Fruit fly (Drosophila melanogaster) whole organism, pupa: ENCODE data around the gene CG3764.

ENCODE experiments used
- CG10348 ChIP-seq: fragments of 200-800 bp; sonication (Bioruptor generic); IDR thresholded peaks from 2 replicates; pipeline ENCODE4 v1.3.6; 2022; ENCODE audit warnings: missing biosample characterization, missing genetic modification characterization
- CG12605 ChIP-seq: fragments of 200-800 bp; sonication (Bioruptor generic); IDR thresholded peaks from 2 replicates; pipeline ENCODE4 v1.3.6; 2022; ENCODE audit warnings: missing biosample characterization, missing genetic modification characterization
- CG13204 ChIP-seq: fragments of 200-800 bp; sonication (Bioruptor generic); optimal IDR thresholded peaks from 2 replicates; lab custom pipeline; 2018; ENCODE audit warnings: missing biosample characterization, mild to moderate bottlenecking, missing genetic modification characterization, moderate library complexity
- CG14655 ChIP-seq: fragments of 200-800 bp; sonication (Bioruptor generic); optimal IDR thresholded peaks from 3 replicates; lab custom pipeline; 2017; ENCODE audit warnings: mild to moderate bottlenecking, missing biosample characterization, missing genetic modification reagents, missing genetic modification characterization
- CG15710 ChIP-seq: fragments of 200-800 bp; sonication (Bioruptor generic); optimal IDR thresholded peaks from 2 replicates; lab custom pipeline; 2018; ENCODE audit warnings: missing biosample characterization, mild to moderate bottlenecking, missing genetic modification characterization, moderate library complexity
- CG17806 ChIP-seq: fragments of 200-800 bp; sonication (Bioruptor generic); optimal IDR thresholded peaks from 2 replicates; lab custom pipeline; 2018; ENCODE audit warnings: missing biosample characterization, mild to moderate bottlenecking, missing genetic modification characterization, moderate library complexity
- CG32121 ChIP-seq: fragments of 200-800 bp; sonication (Bioruptor generic); IDR thresholded peaks from 2 replicates; pipeline ENCODE4 v1.3.6; 2022; ENCODE audit warnings: missing biosample characterization, missing genetic modification characterization
- CG34367 ChIP-seq: fragments of 200-800 bp; sonication (Bioruptor generic); optimal IDR thresholded peaks from 2 replicates; lab custom pipeline; 2018; ENCODE audit warnings: missing biosample characterization, mild to moderate bottlenecking, missing genetic modification characterization
- CG4496 ChIP-seq: fragments of 200-800 bp; sonication (Bioruptor generic); IDR thresholded peaks from 3 replicates; pipeline ENCODE4 v1.3.6; 2022; ENCODE audit warnings: missing biosample characterization, missing genetic modification characterization
- CG8159 ChIP-seq: fragments of 200-800 bp; sonication (Bioruptor generic); optimal IDR thresholded peaks from 3 replicates; lab custom pipeline; 2018; ENCODE audit warnings: missing biosample characterization, mild to moderate bottlenecking, missing genetic modification characterization, moderate library complexity
- CG8301 ChIP-seq: fragments of 200-800 bp; sonication (Bioruptor generic); optimal IDR thresholded peaks from 2 replicates; lab custom pipeline; 2018; ENCODE audit warnings: missing biosample characterization, mild to moderate bottlenecking, missing genetic modification characterization
- CG9948 ChIP-seq: fragments of 200-800 bp; sonication (Bioruptor generic); optimal IDR thresholded peaks from 2 replicates; lab custom pipeline; 2018; ENCODE audit warnings: missing biosample characterization, mild to moderate bottlenecking, missing genetic modification characterization, moderate library complexity
- D1 ChIP-seq: fragments of 200-800 bp; sonication (Bioruptor generic); optimal IDR thresholded peaks from 2 replicates; lab custom pipeline; 2018; ENCODE audit warnings: missing biosample characterization, mild to moderate bottlenecking, missing genetic modification characterization, moderate library complexity
- EcR ChIP-seq: fragments of 200-800 bp; sonication (Bioruptor generic); optimal IDR thresholded peaks from 3 replicates; lab custom pipeline; 2019; ENCODE audit warnings: missing biosample characterization, missing genetic modification characterization, mild to moderate bottlenecking, moderate library complexity, missing genetic modification reagents
- Ets98B ChIP-seq: fragments of 200-800 bp; sonication (Bioruptor generic); IDR thresholded peaks from 2 replicates; pipeline ENCODE4 v1.3.6; 2022; ENCODE audit warnings: missing biosample characterization, missing genetic modification characterization
- Pif1A ChIP-seq: fragments of 200-800 bp; sonication (Bioruptor generic); optimal IDR thresholded peaks from 3 replicates; lab custom pipeline; 2016; ENCODE audit warnings: missing biosample characterization, missing genetic modification characterization
- Pif1B ChIP-seq: fragments of 200-800 bp; sonication (Bioruptor generic); optimal IDR thresholded peaks from 3 replicates; lab custom pipeline; 2016; ENCODE audit warnings: missing biosample characterization, missing genetic modification characterization
- Snoo ChIP-seq: fragments of 200-800 bp; sonication (Bioruptor generic); optimal IDR thresholded peaks from 3 replicates; lab custom pipeline; 2017; ENCODE audit warnings: missing biosample characterization, mild to moderate bottlenecking, missing genetic modification characterization, inconsistent platforms
- fd96Ca ChIP-seq: fragments of 200-800 bp; sonication (Bioruptor generic); IDR thresholded peaks from 3 replicates; pipeline ENCODE4 v1.3.6; 2022; ENCODE audit warnings: missing biosample characterization, missing genetic modification characterization
- gl ChIP-seq: fragments of 200-800 bp; sonication (Bioruptor generic); optimal IDR thresholded peaks from 2 replicates; lab custom pipeline; 2018; ENCODE audit warnings: missing biosample characterization, mild to moderate bottlenecking, missing genetic modification characterization
- rn ChIP-seq: fragments of 200-800 bp; sonication (Bioruptor generic); IDR thresholded peaks from 2 replicates; pipeline ENCODE4 v1.3.6; 2022; ENCODE audit warnings: missing biosample characterization, missing genetic modification characterization

CG3764 gene

DNA sequence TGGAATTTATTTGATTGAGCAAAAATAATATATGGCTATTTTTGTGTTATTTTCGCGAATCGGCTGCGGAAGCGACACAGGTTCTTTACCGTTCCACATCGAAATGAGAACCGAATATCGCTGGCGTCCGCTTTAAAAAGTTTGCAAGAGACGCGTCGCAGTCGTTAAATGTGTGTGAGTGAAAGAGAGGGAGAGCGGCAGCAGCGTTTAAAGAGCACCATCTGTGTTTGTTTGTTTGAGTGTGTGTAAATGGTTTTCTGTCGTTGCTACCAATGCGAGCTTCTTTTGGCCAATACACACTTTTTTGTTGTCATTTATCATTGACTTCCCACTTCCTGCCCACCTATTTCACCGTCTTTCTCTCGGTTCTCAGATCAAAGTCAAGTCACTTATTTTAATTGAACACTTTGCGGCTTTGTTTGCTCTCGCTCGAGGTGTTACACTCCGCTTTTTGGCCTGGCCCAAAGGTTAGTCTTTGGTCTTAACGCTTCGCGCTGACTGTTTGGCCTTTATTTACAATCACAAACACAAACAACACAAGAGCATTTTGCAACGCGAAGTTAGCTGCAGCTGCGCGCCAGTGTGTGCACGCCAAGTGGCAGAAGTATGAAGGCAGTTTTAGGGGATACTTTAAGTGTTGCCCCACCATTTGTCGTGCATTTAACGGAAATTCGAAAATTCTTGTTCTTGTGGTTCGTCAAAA lies at the start of gene CG3764:
CG3764 (minus strand) TSS at position 549 of the 703 bp plus-strand sequence.
- TF ChIP-seq fd96Ca (GFP tag; lab: Robert Waterston, UW) (no peak), Pif1A (peak; percentile 53), Ets98B (GFP tag; lab: Robert Waterston, UW) (peak; percentile 29; the same call in 1 of the 2 replicates), EcR (GFP tag; lab: Kevin White, UChicago) (peak; percentile 53), CG13204 (peak; percentile 50), gl (tag; lab: Kevin White, UChicago) (peak; percentile 46), CG14655 (GFP tag; lab: Kevin White, UChicago) (no peak), CG17806 (tag; lab: Kevin White, UChicago) (peak; percentile 24), CG12605 (0 out of 2 replicates have a peak, but pooled peaks have one; percentile 7), CG9948 (tag; lab: Kevin White, UChicago) (no peak), CG8159 (peak; percentile 49), CG8301 (tag; lab: Kevin White, UChicago) (no peak), CG10348 (GFP tag; lab: Robert Waterston, UW) (no peak), CG32121 (0 out of 2 replicates have a peak, but pooled peaks have one; percentile 8), Snoo (tag; lab: Kevin White, UChicago) (peak; percentile 69), CG4496 (peak; percentile 36; the same call in 1 of the 3 replicates), CG15710 (tag; lab: Kevin White, UChicago) (peak; percentile 59), rn (no peak), CG34367 (tag; lab: Kevin White, UChicago) (peak; percentile 47)

DNA sequence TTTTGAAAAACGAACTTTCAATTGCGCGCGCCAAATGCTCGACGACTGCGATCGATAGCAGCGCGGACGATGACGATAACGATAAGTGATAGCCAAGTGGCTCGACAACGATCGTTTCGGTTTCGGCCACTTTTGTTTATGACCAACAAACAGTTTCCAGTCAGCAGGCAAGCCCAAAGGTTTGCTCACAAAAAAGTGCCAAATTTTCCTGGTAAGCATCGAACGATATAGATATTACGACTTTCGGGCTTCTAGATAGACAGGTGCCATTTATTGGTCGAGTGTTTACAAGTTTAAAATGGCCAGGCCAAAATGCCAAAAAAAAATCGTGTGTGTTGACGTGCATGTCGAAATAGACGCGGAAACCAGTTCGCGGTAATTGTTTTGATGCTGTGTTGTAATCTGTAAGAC lies 43.1 kb upstream of the CG3764 start, which contains the start of gene CG7724:
CG7724 (plus strand) TSS at position 147 of the 411 bp plus-strand sequence.
- TF ChIP-seq CG15710 (tag; lab: Kevin White, UChicago): no peak
- TF ChIP-seq Ets98B (GFP tag; lab: Robert Waterston, UW): no peak
- TF ChIP-seq, all 21 proteins: peak for 0

DNA sequence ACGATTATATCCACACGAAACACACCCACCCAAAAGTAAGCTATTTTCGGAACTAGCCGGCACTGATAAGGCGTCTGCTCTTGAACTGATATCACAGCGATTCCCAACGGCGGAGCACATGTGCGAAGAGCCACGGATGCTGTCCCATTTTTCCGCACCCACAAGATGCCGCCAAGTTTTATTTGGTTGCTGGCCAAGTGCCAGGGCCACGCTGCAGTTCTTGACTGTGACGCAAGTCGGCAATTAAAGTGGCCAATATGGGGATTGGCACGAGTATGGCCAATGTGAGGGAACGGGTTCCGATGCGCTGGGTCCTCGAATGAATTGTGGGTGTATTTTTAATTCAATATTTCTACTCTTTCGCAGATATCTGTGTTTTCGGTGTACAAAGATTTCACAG lies 41.6 kb upstream of the CG3764 start:
- TF ChIP-seq EcR (GFP tag; lab: Kevin White, UChicago) (no peak), Pif1B (GFP tag; lab: Kevin White, UChicago) (no peak), CG10348 (GFP tag; lab: Robert Waterston, UW) (no peak), CG4496 (no peak), CG8159 (no peak), CG32121 (peak; percentile 65; the same call in 1 of the 2 replicates), Ets98B (GFP tag; lab: Robert Waterston, UW) (no peak), Pif1A (no peak)

DNA sequence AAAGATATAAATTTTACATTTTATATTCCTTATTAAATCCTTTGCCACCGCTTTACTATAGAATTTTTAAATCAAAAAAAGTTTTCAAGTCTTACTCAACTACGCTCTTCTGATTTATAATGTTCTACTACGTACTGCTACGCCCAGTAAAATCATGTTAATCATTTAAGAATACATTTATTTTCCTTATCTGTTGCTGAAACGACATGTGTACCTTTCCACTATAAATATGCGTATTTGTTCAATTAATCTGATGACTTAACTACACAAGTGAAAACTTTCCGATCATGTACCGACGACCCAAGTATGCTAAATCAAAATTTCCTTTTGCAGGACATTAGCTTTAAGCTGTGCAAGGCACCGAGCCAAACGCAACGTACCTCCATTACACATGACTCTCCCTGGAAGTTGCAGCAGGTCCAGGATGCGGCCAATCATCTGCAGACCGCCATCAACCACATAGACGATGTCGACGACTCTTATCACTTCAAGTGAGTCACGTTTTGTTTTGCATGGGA lies 40.1 kb upstream of the CG3764 start:
- TF ChIP-seq D1 (no peak), Pif1A (no peak), EcR (GFP tag; lab: Kevin White, UChicago) (peak; percentile 37), CG8159 (peak; percentile 1), gl (tag; lab: Kevin White, UChicago) (peak; percentile 22)

DNA sequence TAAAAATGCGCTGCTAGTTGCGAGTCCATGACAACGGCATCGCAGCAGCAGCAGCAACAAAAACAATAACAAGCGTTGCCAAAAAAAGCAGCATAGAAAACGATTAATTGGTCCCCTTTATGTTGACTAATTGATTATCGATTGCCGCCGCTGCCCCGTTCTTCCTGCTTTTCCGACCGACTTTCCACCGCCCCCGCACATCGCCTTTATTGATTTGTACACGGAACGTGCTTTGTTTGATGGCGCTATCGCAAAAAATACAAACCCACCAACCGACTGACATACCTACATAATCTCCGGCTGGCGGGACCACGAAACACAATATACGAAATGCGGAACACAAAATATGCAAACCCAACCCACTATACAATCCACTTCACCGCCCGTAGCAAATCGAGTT lies 39.1 kb upstream of the CG3764 start:
- TF ChIP-seq Pif1A (no peak), CG8301 (tag; lab: Kevin White, UChicago) (no peak), CG9948 (tag; lab: Kevin White, UChicago) (no peak), CG17806 (tag; lab: Kevin White, UChicago) (no peak), CG12605 (no peak), CG34367 (tag; lab: Kevin White, UChicago) (no peak), Ets98B (GFP tag; lab: Robert Waterston, UW) (no peak; the same call in 1 of the 2 replicates), D1 (no peak), CG4496 (no peak), CG14655 (GFP tag; lab: Kevin White, UChicago) (no peak), CG13204 (no peak), rn (no peak), EcR (GFP tag; lab: Kevin White, UChicago) (no peak), CG10348 (GFP tag; lab: Robert Waterston, UW) (no peak), gl (tag; lab: Kevin White, UChicago) (no peak), fd96Ca (GFP tag; lab: Robert Waterston, UW) (no peak), CG32121 (no peak), CG8159 (no peak), Snoo (tag; lab: Kevin White, UChicago) (no peak)

DNA sequence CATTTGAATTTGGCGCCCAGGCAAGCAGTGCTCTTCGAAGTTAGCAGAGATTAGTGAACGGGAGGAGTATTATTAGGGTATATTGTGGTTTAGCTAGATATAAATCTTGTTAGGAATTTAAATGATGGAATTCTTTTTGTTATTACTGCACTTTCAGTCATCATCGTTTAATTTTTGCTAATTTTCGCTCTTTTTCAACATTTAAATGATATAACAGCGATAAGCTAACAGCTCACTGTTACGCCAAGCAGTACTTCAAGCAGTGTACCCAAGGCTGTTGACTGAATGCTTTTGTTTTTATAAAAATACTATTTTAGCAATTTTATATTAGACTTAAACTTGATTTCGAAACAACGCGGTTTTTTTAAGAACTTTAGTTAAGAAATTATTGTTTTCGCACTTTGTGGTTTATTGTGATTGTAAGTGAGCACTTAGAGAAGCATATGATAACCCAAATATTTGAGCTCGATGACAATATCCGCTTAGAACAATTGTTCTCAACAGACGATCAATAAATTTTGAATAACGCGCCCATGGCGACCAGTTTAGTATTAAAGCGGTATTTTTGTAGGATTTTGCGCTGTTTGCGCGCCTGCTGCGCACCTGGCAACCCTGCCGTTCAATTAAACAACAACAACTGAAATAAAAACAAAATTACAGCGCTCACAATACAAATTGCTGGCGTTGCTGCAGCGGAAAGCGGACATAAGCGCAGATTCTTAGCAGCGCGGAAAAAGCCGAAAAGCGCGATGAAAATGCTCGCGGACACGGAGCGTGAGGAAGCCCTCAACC lies 38.5 kb upstream of the CG3764 start:
- TF ChIP-seq CG9948 (tag; lab: Kevin White, UChicago) (no peak), rn (no peak), Ets98B (GFP tag; lab: Robert Waterston, UW) (0 out of 2 replicates have a peak, but pooled peaks have one; percentile 6)
